Fruit fly (Drosophila melanogaster) whole organism, wandering third instar larva: Measurements from ENCODE around the gene CG17124.

ENCODE experiments used
- Hr83 ChIP-seq: fragments of 200-300 bp; sonication (Bioruptor generic); optimal IDR thresholded peaks from 2 replicates; lab custom pipeline; 2016; ENCODE audit warnings: missing biosample characterization, mild to moderate bottlenecking, missing genetic modification characterization, moderate library complexity; ENCODE audit not compliant: poor library complexity, severe bottlenecking
- Myc ChIP-seq: fragments of >200 bp; optimal IDR thresholded peaks from 2 replicates; lab custom pipeline; 2017
- br ChIP-seq: fragments of 200-800 bp; sonication (Bioruptor generic); optimal IDR thresholded peaks from 2 replicates; lab custom pipeline; 2016; ENCODE audit warnings: missing biosample characterization, missing genetic modification characterization
- brk ChIP-seq: fragments of 200-800 bp; sonication (Bioruptor generic); optimal IDR thresholded peaks from 2 replicates; lab custom pipeline; 2016; ENCODE audit warnings: missing biosample characterization, mild to moderate bottlenecking, missing genetic modification characterization
- psq ChIP-seq: fragments of 200-800 bp; sonication (Bioruptor generic); optimal IDR thresholded peaks from 3 replicates; lab custom pipeline; 2017; ENCODE audit warnings: missing biosample characterization, mild to moderate bottlenecking, missing genetic modification characterization, moderate library complexity
- woc ChIP-seq: sonication (Bioruptor generic); optimal IDR thresholded peaks from 2 replicates; lab custom pipeline; 2016; ENCODE audit warnings: missing biosample characterization, mild to moderate bottlenecking, missing genetic modification characterization

DNA sequence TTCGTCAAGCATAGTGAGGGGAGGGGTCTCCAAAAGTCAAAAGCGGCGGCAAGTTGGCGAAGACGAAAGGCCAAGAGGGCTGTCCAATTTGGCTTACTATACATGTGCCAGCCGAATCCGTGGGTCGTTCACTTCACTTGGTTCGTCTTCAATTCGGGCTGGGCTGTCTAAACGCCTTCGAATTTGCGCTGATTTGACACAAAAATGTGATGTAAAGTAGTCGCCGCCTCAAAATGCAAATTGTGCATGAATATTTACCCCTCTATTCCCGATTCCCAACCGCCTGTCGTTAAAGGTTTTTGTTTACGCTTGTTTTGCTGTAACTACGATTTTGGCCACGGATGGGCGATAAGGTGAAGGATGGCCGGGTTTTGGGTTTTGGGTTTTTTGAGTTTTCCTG lies 39.6 kb upstream of the CG17124 start:
- TF ChIP-seq brk, result no peak
- no peak for TF ChIP-seq psq (GFP tag; lab: Kevin White, UChicago)
- TF ChIP-seq Myc, result no peak
- TF ChIP-seq Hr83 (GFP tag; lab: Kevin White, UChicago), result no peak
- TF ChIP-seq br, result no peak
- TF ChIP-seq woc (GFP tag; lab: Kevin White, UChicago), result no peak
